Worm (Caenorhabditis elegans) whole organism, L1 larva: ENCODE measurements around the gene C13C4.6.

Source experiments
- C16A3.4 ChIP-seq: fragments of 150-350 bp; optimal IDR thresholded peaks from 2 replicates; lab custom pipeline; 2014; ENCODE audit warnings: missing biosample characterization, missing genetic modification characterization
- alr-1 ChIP-seq: fragments of 200-800 bp; sonication (Bioruptor generic); optimal IDR thresholded peaks from 2 replicates; lab custom pipeline; 2018; ENCODE audit warnings: borderline replicate concordance, mild to moderate bottlenecking, missing genetic modification characterization, missing compliant biosample characterization
- aly-2 ChIP-seq: fragments of 150-350 bp; optimal IDR thresholded peaks from 2 replicates; lab custom pipeline; 2014; ENCODE audit warnings: missing biosample characterization, missing genetic modification characterization
- blmp-1 ChIP-seq: fragments of 150-350 bp; optimal IDR thresholded peaks from 2 replicates; lab custom pipeline; 2014; ENCODE audit warnings: missing biosample characterization, missing genetic modification characterization
- ceh-82 ChIP-seq, 3 experiments: fragments of 150-350 bp in 1 of 3; sonication (generic microtip) in 2 of 3; optimal IDR thresholded peaks; 2 replicates each; lab custom pipeline; 2014 to 2017; ENCODE audit warnings: missing biosample characterization in 3 of 3, missing genetic modification characterization in 3 of 3
- ceh-88 ChIP-seq: fragments of 200-800 bp; sonication (Bioruptor generic); IDR thresholded peaks from 2 replicates; pipeline ENCODE4 v1.3.6; 2022; ENCODE audit warnings: missing genetic modification characterization, missing compliant biosample characterization
- dpl-1 ChIP-seq, 3 experiments: fragments of 150-350 bp in 2 of 3; sonication (generic microtip) in 1 of 3; optimal IDR thresholded peaks; 2 replicates each; lab custom pipeline; 2014 to 2017; ENCODE audit warnings: missing biosample characterization in 3 of 3, missing genetic modification characterization in 3 of 3, missing genetic modification reagents in 3 of 3
- efl-1 ChIP-seq, 4 experiments: fragments of 150-350 bp; optimal IDR thresholded peaks in 3 of 4; peaks in 1 of 4; 1 replicate in 1 of 4; 2 replicates in 3 of 4; lab custom pipeline; 2014; ENCODE audit warnings: missing biosample characterization in 2 of 4, missing genetic modification characterization in 2 of 4, missing genetic modification reagents in 2 of 4
- egl-27 ChIP-seq, 2 experiments: fragments of 150-350 bp in 1 of 2; sonication (generic microtip); optimal IDR thresholded peaks; 3 replicates each; lab custom pipeline; 2017 to 2018; ENCODE audit warnings: missing biosample characterization in 2 of 2, missing genetic modification characterization in 2 of 2, missing genetic modification reagents in 2 of 2
- elt-2 ChIP-seq: sonication (generic microtip); optimal IDR thresholded peaks from 2 replicates; lab custom pipeline; 2016; ENCODE audit warnings: missing genetic modification characterization, mild to moderate bottlenecking, inconsistent platforms, missing compliant biosample characterization, missing genetic modification reagents
- fkh-4 ChIP-seq: sonication (generic microtip); optimal IDR thresholded peaks from 2 replicates; lab custom pipeline; 2016; ENCODE audit warnings: missing compliant biosample characterization, missing genetic modification characterization, borderline replicate concordance
- jun-1 ChIP-seq: fragments of 150-350 bp; optimal IDR thresholded peaks from 2 replicates; lab custom pipeline; 2014; ENCODE audit warnings: missing biosample characterization, missing genetic modification reagents, missing genetic modification characterization
- lin-13 ChIP-seq: fragments of 150-350 bp; optimal IDR thresholded peaks from 2 replicates; lab custom pipeline; 2014; ENCODE audit warnings: missing biosample characterization, missing genetic modification reagents, missing genetic modification characterization
- lin-14 ChIP-seq: fragments of 200-800 bp; sonication (Bioruptor generic); optimal IDR thresholded peaks from 2 replicates; lab custom pipeline; 2018; ENCODE audit warnings: mild to moderate bottlenecking, missing genetic modification characterization, moderate library complexity, missing compliant biosample characterization
- lin-35 ChIP-seq, 2 experiments: fragments of 150-350 bp; optimal IDR thresholded peaks; 2 replicates each; lab custom pipeline; 2014; ENCODE audit warnings: missing biosample characterization in 2 of 2, missing genetic modification characterization in 2 of 2, missing genetic modification reagents in 2 of 2
- lin-39 ChIP-seq: fragments of 150-350 bp; optimal IDR thresholded peaks from 2 replicates; lab custom pipeline; 2014; ENCODE audit warnings: missing biosample characterization, missing genetic modification reagents, missing genetic modification characterization
- lir-3 ChIP-seq: sonication (generic microtip); optimal IDR thresholded peaks from 2 replicates; lab custom pipeline; 2016; ENCODE audit warnings: mild to moderate bottlenecking, missing genetic modification characterization, moderate library complexity, missing compliant biosample characterization; ENCODE audit not compliant: poor library complexity
- mab-9 ChIP-seq: fragments of 200-800 bp; sonication (Bioruptor generic); IDR thresholded peaks from 2 replicates; pipeline ENCODE4 v1.3.6; 2022; ENCODE audit warnings: missing genetic modification reagents, missing genetic modification characterization, missing compliant biosample characterization
- mef-2 ChIP-seq: fragments of 150-350 bp; optimal IDR thresholded peaks from 2 replicates; lab custom pipeline; 2014; ENCODE audit warnings: missing biosample characterization, missing genetic modification characterization
- nhr-11 ChIP-seq: fragments of 150-350 bp; optimal IDR thresholded peaks from 2 replicates; lab custom pipeline; 2014; ENCODE audit warnings: missing biosample characterization, missing genetic modification characterization
- nhr-12 ChIP-seq: sonication (generic microtip); optimal IDR thresholded peaks from 2 replicates; lab custom pipeline; 2017; ENCODE audit warnings: missing biosample characterization, missing genetic modification characterization
- nhr-19 ChIP-seq: fragments of 200-800 bp; sonication (Bioruptor generic); conservative IDR thresholded peaks from 2 replicates; pipeline ENCODE4 v1.3.6; 2022; ENCODE audit warnings: missing genetic modification characterization, missing compliant biosample characterization
- nhr-20 ChIP-seq: sonication (generic microtip); optimal IDR thresholded peaks from 2 replicates; lab custom pipeline; 2016; ENCODE audit warnings: mild to moderate bottlenecking, missing genetic modification characterization, missing compliant biosample characterization
- nhr-237 ChIP-seq: fragments of 150-350 bp; optimal IDR thresholded peaks from 2 replicates; lab custom pipeline; 2014; ENCODE audit warnings: missing biosample characterization, missing genetic modification characterization
- nhr-28 ChIP-seq: fragments of 150-350 bp; optimal IDR thresholded peaks from 2 replicates; lab custom pipeline; 2014; ENCODE audit warnings: missing biosample characterization, missing genetic modification characterization
- nhr-47 ChIP-seq: sonication (generic microtip); optimal IDR thresholded peaks from 2 replicates; lab custom pipeline; 2016; ENCODE audit warnings: mild to moderate bottlenecking, missing genetic modification characterization, moderate library complexity, missing compliant biosample characterization
- nhr-71 ChIP-seq: sonication (generic microtip); optimal IDR thresholded peaks from 2 replicates; lab custom pipeline; 2016; ENCODE audit warnings: mild to moderate bottlenecking, missing genetic modification characterization, moderate library complexity, missing compliant biosample characterization
- nhr-77 ChIP-seq: fragments of 150-350 bp; optimal IDR thresholded peaks from 2 replicates; lab custom pipeline; 2014; ENCODE audit warnings: missing biosample characterization, missing genetic modification characterization
- nhr-85 ChIP-seq: sonication (generic microtip); peaks from one replicate; lab custom pipeline; 2016; ENCODE audit warnings: missing genetic modification characterization, inconsistent platforms, missing compliant biosample characterization
- pax-3 ChIP-seq: fragments of 200-800 bp; sonication (Bioruptor generic); optimal IDR thresholded peaks from 2 replicates; lab custom pipeline; 2018; ENCODE audit warnings: mild to moderate bottlenecking, missing genetic modification characterization, moderate library complexity, missing compliant biosample characterization
- rnt-1 ChIP-seq: sonication (generic microtip); optimal IDR thresholded peaks from 2 replicates; lab custom pipeline; 2016; ENCODE audit warnings: mild to moderate bottlenecking, missing genetic modification characterization, moderate library complexity, missing compliant biosample characterization
- snu-23 ChIP-seq: sonication (generic microtip); optimal IDR thresholded peaks from 2 replicates; lab custom pipeline; 2016; ENCODE audit warnings: missing genetic modification characterization, missing compliant biosample characterization
- sptf-1 ChIP-seq: fragments of 150-350 bp; optimal IDR thresholded peaks from 2 replicates; lab custom pipeline; 2014; ENCODE audit warnings: missing biosample characterization, missing genetic modification characterization
- sup-37 ChIP-seq: fragments of 200-800 bp; sonication (Bioruptor generic); optimal IDR thresholded peaks from 2 replicates; lab custom pipeline; 2018; ENCODE audit warnings: mild to moderate bottlenecking, missing genetic modification characterization, missing compliant biosample characterization
- unc-130 ChIP-seq: fragments of 150-350 bp; optimal IDR thresholded peaks from 2 replicates; lab custom pipeline; 2017; ENCODE audit warnings: missing biosample characterization, missing genetic modification characterization, inconsistent platforms
- vab-15 ChIP-seq: sonication (generic microtip); optimal IDR thresholded peaks from 2 replicates; lab custom pipeline; 2017; ENCODE audit warnings: missing genotype, mild to moderate bottlenecking, missing genetic modification characterization, missing compliant biosample characterization
- zag-1 ChIP-seq: fragments of 150-350 bp; optimal IDR thresholded peaks from 2 replicates; lab custom pipeline; 2014; ENCODE audit warnings: missing biosample characterization, missing genetic modification characterization
- zip-4 ChIP-seq: fragments of 200-800 bp; sonication (Bioruptor generic); optimal IDR thresholded peaks from 2 replicates; lab custom pipeline; 2018; ENCODE audit warnings: mild to moderate bottlenecking, missing genetic modification characterization, moderate library complexity, missing compliant biosample characterization

Gene C13C4.6

DNA sequence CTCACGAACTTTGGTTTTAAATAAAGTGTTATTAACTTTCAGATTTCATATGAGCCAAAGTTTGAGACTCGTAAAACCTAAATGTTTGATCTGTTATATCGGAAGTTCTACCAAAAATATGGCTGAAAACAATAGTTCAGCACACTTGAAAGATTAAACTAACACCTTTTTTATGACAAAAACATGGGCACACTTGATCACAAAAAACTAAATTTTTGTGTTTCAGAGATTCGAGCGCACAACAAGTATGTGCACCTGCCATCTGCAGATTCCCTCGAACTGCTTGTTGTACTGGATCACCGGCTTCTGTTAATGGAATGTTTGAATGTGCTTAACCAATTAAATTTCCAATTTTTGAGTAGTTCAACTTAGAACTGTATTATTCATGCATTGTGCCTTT is 32.4 kb downstream of the C13C4.6 start:
- TF ChIP-seq lir-3 (tag; lab: Kevin White, UChicago) (no peak), lin-13 (GFP tag; lab: Kevin White, UChicago) (no peak), mab-9 (no peak), C16A3.4 (tag; lab: Kevin White, UChicago) (no peak), nhr-11 (tag; lab: Kevin White, UChicago) (no peak), jun-1 (tag; lab: Kevin White, UChicago) (no peak), egl-27 (tag; optimal IDR thresholded peaks at IDR 0.05; lab: Kevin White, UChicago) (no peak), zag-1 (tag; lab: Kevin White, UChicago) (no peak), elt-2 (tag; lab: Kevin White, UChicago) (no peak), efl-1 (optimal IDR thresholded peaks at IDR 0.05; lab: Kevin White, UChicago) (no peak), efl-1 (GFP tag; optimal IDR thresholded peaks at IDR 0.05 in 1 of 2; lab: Kevin White, UChicago) (no peak)

DNA sequence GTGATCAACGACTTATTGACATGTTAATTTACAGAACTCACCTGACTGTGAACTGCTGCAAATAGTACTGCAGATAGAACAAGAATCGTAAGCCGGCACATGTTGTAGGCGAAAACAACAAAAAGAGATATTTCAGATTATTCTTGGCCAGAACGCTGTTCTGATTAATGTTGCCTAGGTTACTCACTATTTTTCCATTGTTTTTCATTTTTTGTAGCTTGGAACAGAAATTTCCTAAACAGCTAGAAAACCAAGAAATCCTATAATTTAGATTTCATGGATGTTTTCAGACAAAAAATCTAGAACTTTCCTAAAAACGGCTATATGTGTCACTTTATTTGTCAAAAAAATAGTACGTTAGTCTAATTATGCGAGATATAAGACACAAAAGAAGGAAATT is 33.2 kb downstream of the C13C4.6 start, which contains the start of gene C27A7.9:
C27A7.9 (minus strand) TSS at position 101 of the 400 bp plus-strand sequence.
- TF ChIP-seq alr-1 (tag; lab: Kevin White, UChicago) (no peak), zip-4 (GFP tag; lab: Kevin White, UChicago) (no peak), vab-15 (tag; lab: Kevin White, UChicago) (no peak), sup-37 (no peak)

DNA sequence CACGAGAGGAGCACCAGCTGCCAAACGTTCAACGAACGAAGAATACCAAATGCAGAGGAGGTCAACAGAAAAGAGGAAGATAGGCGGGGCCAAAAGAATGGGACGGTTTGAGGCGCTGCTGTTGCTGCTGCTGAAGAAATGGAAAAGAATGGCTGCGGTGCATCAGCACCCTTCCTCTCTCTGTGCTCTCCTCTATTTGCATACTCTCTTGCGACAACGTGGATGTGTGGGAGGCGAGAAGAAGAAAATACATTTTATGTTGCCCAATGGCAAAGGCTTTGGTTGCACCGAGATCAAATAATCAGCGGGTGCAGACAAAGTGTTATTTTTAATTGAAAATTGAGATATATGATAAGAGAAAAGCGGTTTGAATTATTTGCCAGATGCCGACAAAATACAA is 37.0 kb downstream of the C13C4.6 start:
- TF ChIP-seq mef-2 (tag; lab: Kevin White, UChicago), result no peak
- TF ChIP-seq blmp-1 (tag; lab: Kevin White, UChicago), result no peak
- peak in 1 of 2 experiments; percentile 14 for TF ChIP-seq efl-1 (optimal IDR thresholded peaks at IDR 0.05; lab: Kevin White, UChicago)
- peak in 1 of 2 experiments; percentile 77 for TF ChIP-seq efl-1 (GFP tag; optimal IDR thresholded peaks at IDR 0.05 in 1 of 2; lab: Kevin White, UChicago)
- TF ChIP-seq lin-14 (GFP tag; lab: Kevin White, UChicago), result peak; percentile 79
- TF ChIP-seq nhr-28, result no peak
- no peak for TF ChIP-seq pax-3 (tag; lab: Kevin White, UChicago)
- peak; percentile 8 for TF ChIP-seq snu-23 (GFP tag; lab: Kevin White, UChicago)
- TF ChIP-seq aly-2, result no peak
- peak; percentile 76 for TF ChIP-seq rnt-1
- TF ChIP-seq jun-1 (tag; lab: Kevin White, UChicago), result no peak
- peak; percentile 27 for TF ChIP-seq nhr-20 (tag; lab: Kevin White, UChicago)
- no peak for TF ChIP-seq unc-130
- TF ChIP-seq nhr-47 (tag; lab: Kevin White, UChicago), result no peak
- TF ChIP-seq sptf-1 (tag; lab: Kevin White, UChicago), result no peak
- peak; percentile 47 for TF ChIP-seq nhr-71 (tag; lab: Kevin White, UChicago)
- no peak for TF ChIP-seq C16A3.4 (tag; lab: Kevin White, UChicago)
- peak; percentile 29 for TF ChIP-seq nhr-19
- no peak for TF ChIP-seq ceh-82 (tag; optimal IDR thresholded peaks at IDR 0.05; lab: Kevin White, UChicago)
- TF ChIP-seq nhr-77, result no peak
- no peak for TF ChIP-seq ceh-88
- peak; percentile 81 for TF ChIP-seq nhr-85
- TF ChIP-seq dpl-1 (GFP tag; optimal IDR thresholded peaks at IDR 0.05; lab: Kevin White, UChicago), result no peak
- no peak for TF ChIP-seq lin-35 (GFP tag; optimal IDR thresholded peaks at IDR 0.05; lab: Kevin White, UChicago)
- TF ChIP-seq nhr-11 (tag; lab: Kevin White, UChicago), result no peak
- no peak for TF ChIP-seq nhr-12 (tag; lab: Kevin White, UChicago)
- TF ChIP-seq nhr-237 (tag; lab: Kevin White, UChicago), result no peak
- TF ChIP-seq fkh-4, result no peak

DNA sequence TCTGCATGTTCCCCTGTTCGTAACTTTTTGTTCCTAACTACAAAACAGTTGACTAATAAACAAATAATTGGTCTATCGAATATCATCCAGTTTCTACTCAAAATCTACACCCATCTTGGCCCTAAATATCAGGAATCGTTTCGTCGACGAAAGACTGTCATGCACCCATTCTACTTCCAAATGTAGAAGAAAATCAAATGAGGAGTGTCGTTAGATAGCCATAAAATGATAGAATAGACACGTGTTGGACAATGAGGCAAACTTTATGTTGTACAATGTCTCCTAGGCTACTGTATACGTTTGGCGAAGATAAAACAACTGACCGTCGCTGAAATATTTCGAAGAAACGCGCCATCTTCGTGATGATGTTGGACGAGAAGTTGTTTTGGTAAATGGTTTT is 38.6 kb downstream of the C13C4.6 start:
- TF ChIP-seq efl-1 (optimal IDR thresholded peaks at IDR 0.05; lab: Kevin White, UChicago) (no peak), efl-1 (GFP tag; optimal IDR thresholded peaks at IDR 0.05 in 1 of 2; lab: Kevin White, UChicago) (peak in 1 of 2 experiments; percentile 70), nhr-85 (peak; percentile 85), lin-39 (tag; lab: Kevin White, UChicago) (no peak), lin-14 (GFP tag; lab: Kevin White, UChicago) (peak; percentile 8), nhr-12 (tag; lab: Kevin White, UChicago) (no peak)
